Worm (Caenorhabditis elegans) whole organism, L4/young adult: ENCODE data around the gene srbc-22.

ENCODE experiments used
- W03F9.2 ChIP-seq: fragments of 150-350 bp; optimal IDR thresholded peaks from 2 replicates; lab custom pipeline; 2014; ENCODE audit warnings: missing biosample characterization, missing genetic modification characterization
- dao-5 ChIP-seq: sonication (generic microtip); optimal IDR thresholded peaks from 2 replicates; lab custom pipeline; 2016; ENCODE audit warnings: missing genotype, missing genetic modification characterization, moderate library complexity, missing compliant biosample characterization
- him-1 ChIP-seq: sonication (generic microtip); optimal IDR thresholded peaks from 2 replicates; lab custom pipeline; 2016; ENCODE audit warnings: missing genotype, missing genetic modification reagents, missing genetic modification characterization, missing compliant biosample characterization

ce11 chrV:2122517-2122916, 34.4 kb upstream of the srbc-22 start, which contains the start of gene F22F7.2:
- no peak for TF ChIP-seq W03F9.2 (tag; lab: Kevin White, UChicago)
- no peak for TF ChIP-seq dao-5
- no peak for TF ChIP-seq him-1 (tag; lab: Kevin White, UChicago)
